Worm (Caenorhabditis elegans) whole organism, L3 larva: ENCODE results near the gene Y17G7B.3.

Source experiments
- elt-3 ChIP-seq, 3 experiments: fragments of 150-350 bp in 1 of 3; sonication (generic microtip) in 2 of 3; optimal IDR thresholded peaks; 2 replicates in 2 of 3; 4 replicates in 1 of 3; lab custom pipeline; 2014 to 2017; ENCODE audit warnings: missing biosample characterization in 3 of 3, missing genetic modification characterization in 3 of 3
- fkh-10 ChIP-seq: sonication (generic microtip); optimal IDR thresholded peaks from 2 replicates; lab custom pipeline; 2017; ENCODE audit warnings: missing biosample characterization, missing genetic modification reagents, missing genetic modification characterization
- jun-1 ChIP-seq: fragments of 150-350 bp; optimal IDR thresholded peaks from 2 replicates; lab custom pipeline; 2014; ENCODE audit warnings: missing biosample characterization, missing genetic modification reagents, missing genetic modification characterization
- lin-39 ChIP-seq: fragments of 150-350 bp; optimal IDR thresholded peaks from 2 replicates; lab custom pipeline; 2018; ENCODE audit warnings: missing biosample characterization, missing genetic modification reagents, missing genetic modification characterization
- lsy-12 ChIP-seq: sonication (generic microtip); optimal IDR thresholded peaks from 2 replicates; lab custom pipeline; 2016; ENCODE audit warnings: mild to moderate bottlenecking, missing genetic modification characterization, missing compliant biosample characterization
- nhr-11 ChIP-seq: fragments of 150-350 bp; optimal IDR thresholded peaks from 2 replicates; lab custom pipeline; 2014; ENCODE audit warnings: missing biosample characterization, missing genetic modification characterization
- nhr-237 ChIP-seq: fragments of 150-350 bp; optimal IDR thresholded peaks from 2 replicates; lab custom pipeline; 2014; ENCODE audit warnings: missing biosample characterization, missing genetic modification characterization

ce11 chrII:11994940-11995339 lies 6.1 kb downstream of the Y17G7B.3 start:
- TF ChIP-seq nhr-237 (tag; lab: Kevin White, UChicago) (no peak), jun-1 (no peak), fkh-10 (no peak), nhr-11 (tag; lab: Kevin White, UChicago) (no peak), lin-39 (tag; lab: Kevin White, UChicago) (no peak), elt-3 (tag; optimal IDR thresholded peaks at IDR 0.05; lab: Kevin White, UChicago) (no peak), lsy-12 (tag; lab: Kevin White, UChicago) (no peak)
